Worm (Caenorhabditis elegans) whole organism, late embryonic: ENCODE results near the gene ZC404.1.
A peak's percentile ranks its signal among the peaks of the same experiment; 100 is the strongest.

Experiments used
- C08G9.2 ChIP-seq: sonication (generic microtip); optimal IDR thresholded peaks from 2 replicates; lab custom pipeline; 2016; ENCODE audit warnings: mild to moderate bottlenecking, missing genetic modification characterization, moderate library complexity, missing compliant biosample characterization
- F13H6.1 ChIP-seq: sonication (generic microtip); optimal IDR thresholded peaks from 2 replicates; lab custom pipeline; 2016; ENCODE audit warnings: missing genetic modification characterization, missing compliant biosample characterization
- K09A11.1 ChIP-seq: sonication (generic microtip); optimal IDR thresholded peaks from 2 replicates; lab custom pipeline; 2017; ENCODE audit warnings: antibody characterized with exemption, mild to moderate bottlenecking, missing genetic modification characterization, missing compliant biosample characterization; ENCODE audit not compliant: insufficient read depth
- T23F11.4 ChIP-seq: fragments of 200-800 bp; sonication (Bioruptor generic); optimal IDR thresholded peaks from 2 replicates; lab custom pipeline; 2018; ENCODE audit warnings: mild to moderate bottlenecking, missing genetic modification characterization, missing compliant biosample characterization
- Y22D7AL.16 ChIP-seq: sonication (generic microtip); optimal IDR thresholded peaks from 2 replicates; lab custom pipeline; 2016; ENCODE audit warnings: missing genetic modification characterization, missing compliant biosample characterization
- ama-1 ChIP-seq: fragments of 150-350 bp; optimal IDR thresholded peaks from 2 replicates; lab custom pipeline; 2014
- ceh-18 ChIP-seq: sonication (generic microtip); optimal IDR thresholded peaks from 2 replicates; lab custom pipeline; 2016; ENCODE audit warnings: missing genetic modification characterization, missing compliant biosample characterization
- ceh-19 ChIP-seq: fragments of 200-800 bp; sonication (Bioruptor generic); optimal IDR thresholded peaks from 2 replicates; lab custom pipeline; 2018; ENCODE audit warnings: mild to moderate bottlenecking, missing genetic modification characterization, missing compliant biosample characterization
- ceh-34 ChIP-seq: sonication (generic microtip); optimal IDR thresholded peaks from 2 replicates; lab custom pipeline; 2016; ENCODE audit warnings: mild to moderate bottlenecking, missing genetic modification characterization, missing compliant biosample characterization
- ceh-45 ChIP-seq: fragments of 200-800 bp; sonication (Bioruptor generic); IDR thresholded peaks from 2 replicates; pipeline ENCODE4 v1.3.6; 2022; ENCODE audit warnings: missing genetic modification reagents, missing genetic modification characterization, missing compliant biosample characterization
- ceh-6 ChIP-seq: fragments of 200-800 bp; sonication (Bioruptor generic); optimal IDR thresholded peaks from 2 replicates; lab custom pipeline; 2018; ENCODE audit warnings: mild to moderate bottlenecking, missing genetic modification characterization, missing compliant biosample characterization
- ceh-9 ChIP-seq: sonication (generic microtip); optimal IDR thresholded peaks from 2 replicates; lab custom pipeline; 2016; ENCODE audit warnings: mild to moderate bottlenecking, missing genetic modification characterization, inconsistent platforms, missing compliant biosample characterization
- che-1 ChIP-seq: sonication (generic microtip); optimal IDR thresholded peaks from 2 replicates; lab custom pipeline; 2016; ENCODE audit warnings: mild to moderate bottlenecking, missing genetic modification characterization, missing compliant biosample characterization
- dmd-4 ChIP-seq: sonication (generic microtip); optimal IDR thresholded peaks from 2 replicates; lab custom pipeline; 2016; ENCODE audit warnings: borderline replicate concordance, missing genetic modification characterization, missing compliant biosample characterization
- dve-1 ChIP-seq: sonication (generic microtip); optimal IDR thresholded peaks from 2 replicates; lab custom pipeline; 2017; ENCODE audit warnings: antibody characterized with exemption, mild to moderate bottlenecking, missing genetic modification characterization, missing compliant biosample characterization
- ets-4 ChIP-seq: sonication (generic microtip); optimal IDR thresholded peaks from 2 replicates; lab custom pipeline; 2016; ENCODE audit warnings: missing genetic modification characterization, missing compliant biosample characterization
- eyg-1 ChIP-seq: sonication (generic microtip); optimal IDR thresholded peaks from 2 replicates; lab custom pipeline; 2016; ENCODE audit warnings: missing genotype, missing genetic modification characterization, missing compliant biosample characterization
- fax-1 ChIP-seq: sonication (generic microtip); optimal IDR thresholded peaks from 2 replicates; lab custom pipeline; 2016; ENCODE audit warnings: missing genotype, missing genetic modification characterization, missing compliant biosample characterization
- fkh-10 ChIP-seq: fragments of 150-350 bp; optimal IDR thresholded peaks from 2 replicates; lab custom pipeline; 2014; ENCODE audit warnings: missing biosample characterization, missing genetic modification reagents, missing genetic modification characterization
- fkh-6 ChIP-seq: sonication (generic microtip); optimal IDR thresholded peaks from 2 replicates; lab custom pipeline; 2016; ENCODE audit warnings: missing genetic modification characterization, missing compliant biosample characterization
- hlh-15 ChIP-seq: sonication (generic microtip); optimal IDR thresholded peaks from 2 replicates; lab custom pipeline; 2016; ENCODE audit warnings: missing genetic modification characterization, missing compliant biosample characterization
- hlh-30 ChIP-seq: sonication (generic microtip); optimal IDR thresholded peaks from 2 replicates; lab custom pipeline; 2017; ENCODE audit warnings: antibody characterized with exemption, missing genetic modification characterization, missing compliant biosample characterization; ENCODE audit not compliant: insufficient read depth
- hlh-6 ChIP-seq: sonication (generic microtip); optimal IDR thresholded peaks from 2 replicates; lab custom pipeline; 2016; ENCODE audit warnings: missing genotype, missing genetic modification characterization, missing compliant biosample characterization
- hlh-8 ChIP-seq: sonication (generic microtip); optimal IDR thresholded peaks from 2 replicates; lab custom pipeline; 2016; ENCODE audit warnings: missing genotype, missing genetic modification characterization, missing compliant biosample characterization
- npax-4 ChIP-seq: sonication (generic microtip); optimal IDR thresholded peaks from 2 replicates; lab custom pipeline; 2016; ENCODE audit warnings: missing genetic modification characterization, missing compliant biosample characterization
- odd-2 ChIP-seq: sonication (generic microtip); optimal IDR thresholded peaks from 2 replicates; lab custom pipeline; 2017; ENCODE audit warnings: antibody characterized with exemption, mild to moderate bottlenecking, missing genetic modification characterization, missing compliant biosample characterization
- pax-1 ChIP-seq: fragments of 150-350 bp; optimal IDR thresholded peaks from 2 replicates; lab custom pipeline; 2014; ENCODE audit warnings: missing biosample characterization, missing genetic modification characterization
- pha-2 ChIP-seq: sonication (generic microtip); optimal IDR thresholded peaks from 2 replicates; lab custom pipeline; 2017; ENCODE audit warnings: mild to moderate bottlenecking, missing genetic modification characterization, missing compliant biosample characterization
- ref-2 ChIP-seq: sonication (generic microtip); optimal IDR thresholded peaks from 2 replicates; lab custom pipeline; 2016; ENCODE audit warnings: missing genetic modification characterization, missing compliant biosample characterization
- rnt-1 ChIP-seq: sonication (generic microtip); optimal IDR thresholded peaks from 2 replicates; lab custom pipeline; 2016; ENCODE audit warnings: missing genetic modification characterization, missing compliant biosample characterization
- sox-2 ChIP-seq: fragments of 200-800 bp; sonication (Bioruptor generic); IDR thresholded peaks from 2 replicates; pipeline ENCODE4 v1.3.6; 2022; ENCODE audit warnings: missing genetic modification reagents, missing genetic modification characterization, missing compliant biosample characterization
- syd-9 ChIP-seq: sonication (generic microtip); optimal IDR thresholded peaks from 2 replicates; lab custom pipeline; 2016; ENCODE audit warnings: mild to moderate bottlenecking, missing genetic modification characterization, moderate library complexity, missing compliant biosample characterization
- tbx-2 ChIP-seq: sonication (generic microtip); optimal IDR thresholded peaks from 2 replicates; lab custom pipeline; 2016; ENCODE audit warnings: missing genetic modification characterization, missing compliant biosample characterization
- unc-3 ChIP-seq, 2 experiments: fragments of 200-800 bp in 1 of 2; sonication (Bioruptor generic) in 1 of 2; sonication (generic microtip) in 1 of 2; conservative IDR thresholded peaks in 1 of 2; optimal IDR thresholded peaks in 1 of 2; 2 replicates each; pipeline versions ENCODE4 v1.3.6 to Lab custom; 2016 to 2022; ENCODE audit warnings: missing compliant biosample characterization in 2 of 2, missing genetic modification characterization in 2 of 2, missing genetic modification reagents in 1 of 2
- unc-55 ChIP-seq: sonication (generic microtip); optimal IDR thresholded peaks from 2 replicates; lab custom pipeline; 2017; ENCODE audit warnings: missing biosample characterization, missing genetic modification reagents, missing genetic modification characterization
- unc-86 ChIP-seq: sonication (generic microtip); optimal IDR thresholded peaks from 2 replicates; lab custom pipeline; 2016; ENCODE audit warnings: missing genetic modification characterization, missing compliant biosample characterization
- ztf-16 ChIP-seq: sonication (generic microtip); optimal IDR thresholded peaks from 2 replicates; lab custom pipeline; 2017; ENCODE audit warnings: missing genetic modification characterization, missing compliant biosample characterization

ZC404.1 gene

ce11 chrV:6764972-6765371 is 29.0 kb upstream of the ZC404.1 start, which contains the start of gene bbs-8:
Gene bbs-8, minus strand, starts transcription at chrV:6765072.
- TF ChIP-seq ceh-9 (tag; lab: Kevin White, UChicago) (no peak), K09A11.1 (tag; lab: Kevin White, UChicago) (no peak), che-1 (no peak), Y22D7AL.16 (no peak), hlh-30 (tag; lab: Kevin White, UChicago) (no peak), ceh-18 (tag; lab: Kevin White, UChicago) (no peak), sox-2 (GFP tag; lab: Robert Waterston, UW) (no peak), fkh-6 (no peak), pha-2 (no peak), odd-2 (tag; lab: Kevin White, UChicago) (no peak)

DNA sequence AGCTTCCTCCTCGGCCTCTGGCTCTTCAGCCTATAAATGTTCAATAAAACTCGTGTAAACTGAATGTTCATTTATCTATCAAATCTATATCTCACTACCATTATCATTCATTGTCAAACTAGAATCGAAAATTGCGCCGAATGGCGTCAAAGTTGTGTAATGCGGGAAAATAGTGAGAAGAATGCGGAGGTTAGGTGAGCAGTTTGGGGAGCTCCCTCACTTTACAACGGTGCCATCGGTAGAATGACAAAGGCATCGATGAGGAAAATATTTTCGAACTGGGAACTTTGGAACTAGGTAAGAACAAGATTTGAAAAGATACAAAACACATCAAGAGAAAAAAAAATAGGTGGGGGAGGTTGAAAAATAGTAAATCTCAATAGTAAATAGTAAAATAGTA is 26.4 kb upstream of the ZC404.1 start:
- TF ChIP-seq che-1 (no peak), hlh-6 (no peak), tbx-2 (no peak), ceh-45 (no peak), dmd-4 (tag; lab: Kevin White, UChicago) (no peak), dve-1 (tag; lab: Kevin White, UChicago) (no peak), hlh-30 (tag; lab: Kevin White, UChicago) (no peak), fax-1 (no peak), ets-4 (tag; lab: Kevin White, UChicago) (no peak), T23F11.4 (GFP tag; lab: Kevin White, UChicago) (no peak), C08G9.2 (no peak), ztf-16 (no peak), hlh-8 (tag; lab: Kevin White, UChicago) (no peak), odd-2 (tag; lab: Kevin White, UChicago) (no peak), sox-2 (GFP tag; lab: Robert Waterston, UW) (no peak), pax-1 (no peak), ceh-34 (tag; lab: Kevin White, UChicago) (no peak), npax-4 (tag; lab: Kevin White, UChicago) (no peak), unc-86 (tag; lab: Kevin White, UChicago) (no peak)

ce11 chrV:6768452-6768929 is 25.5 kb upstream of the ZC404.1 start, which contains the start of the genes T25F10.1 and clik-1:
Gene T25F10.1, plus strand, starts transcription at chrV:6768502.
Gene clik-1, minus strand, starts transcription at chrV:6768732.
- peak; percentile 19 for TF ChIP-seq F13H6.1
- peak; percentile 7 for TF ChIP-seq unc-55 (GFP tag; lab: Kevin White, UChicago)
- no peak for TF ChIP-seq fkh-10 (GFP tag; lab: Kevin White, UChicago)
- TF ChIP-seq dmd-4 (tag; lab: Kevin White, UChicago) = no peak
- peak; percentile 89 for TF ChIP-seq ceh-18 (tag; lab: Kevin White, UChicago)
- no peak for TF ChIP-seq ceh-19 (GFP tag; lab: Kevin White, UChicago)
- TF ChIP-seq ceh-6 (GFP tag; lab: Kevin White, UChicago) = no peak
- no peak for TF ChIP-seq hlh-8 (tag; lab: Kevin White, UChicago)
- TF ChIP-seq syd-9 (tag; lab: Kevin White, UChicago) = no peak
- peak; percentile 65 for TF ChIP-seq rnt-1
- no peak for TF ChIP-seq ama-1
- TF ChIP-seq ceh-34 (tag; lab: Kevin White, UChicago) = peak; percentile 41

DNA sequence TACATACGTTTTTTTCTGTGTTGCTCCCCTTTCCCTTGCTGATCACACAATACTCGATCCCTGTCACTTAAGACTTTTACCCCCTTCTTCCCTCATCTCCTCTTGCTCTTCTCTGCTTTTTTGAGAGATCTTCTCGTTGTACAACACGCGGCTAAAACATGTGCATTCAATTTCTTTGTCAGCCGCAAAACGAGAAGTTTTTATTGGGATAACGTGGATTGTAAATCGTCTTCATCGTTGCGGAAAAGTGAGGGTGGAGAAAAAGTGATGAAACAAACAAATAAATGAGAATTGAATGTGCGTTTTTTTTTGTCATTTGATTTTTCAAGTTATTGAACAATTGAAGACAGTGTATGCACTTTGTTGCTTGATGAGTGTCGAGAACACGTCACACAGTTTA is 24.5 kb upstream of the ZC404.1 start:
- TF ChIP-seq ref-2 (tag; lab: Kevin White, UChicago) (no peak), hlh-15 (tag; lab: Kevin White, UChicago) (no peak), unc-3 (GFP tag; conservative IDR thresholded peaks at IDR 0.05; lab: Robert Waterston, UW) (no peak), unc-3 (tag; optimal IDR thresholded peaks at IDR 0.05; lab: Kevin White, UChicago) (no peak), pax-1 (no peak), unc-55 (GFP tag; lab: Kevin White, UChicago) (no peak), ceh-18 (tag; lab: Kevin White, UChicago) (no peak), eyg-1 (no peak)
